Fruit fly (Drosophila melanogaster): ENCODE results near the gene CG4836.

Gene CG4836

dm6 chr3R:19995408-19995807 lies 18.3 kb upstream of the CG4836 start:
- TF ChIP-seq N (GFP tag; optimal IDR thresholded peaks at IDR 0.05) (no peak), Hnf4 (GFP tag; optimal IDR thresholded peaks at IDR 0.05) (no peak), Hr78 (GFP tag; optimal IDR thresholded peaks at IDR 0.05) (no peak), Dfd (GFP tag; optimal IDR thresholded peaks at IDR 0.05) (no peak)

DNA sequence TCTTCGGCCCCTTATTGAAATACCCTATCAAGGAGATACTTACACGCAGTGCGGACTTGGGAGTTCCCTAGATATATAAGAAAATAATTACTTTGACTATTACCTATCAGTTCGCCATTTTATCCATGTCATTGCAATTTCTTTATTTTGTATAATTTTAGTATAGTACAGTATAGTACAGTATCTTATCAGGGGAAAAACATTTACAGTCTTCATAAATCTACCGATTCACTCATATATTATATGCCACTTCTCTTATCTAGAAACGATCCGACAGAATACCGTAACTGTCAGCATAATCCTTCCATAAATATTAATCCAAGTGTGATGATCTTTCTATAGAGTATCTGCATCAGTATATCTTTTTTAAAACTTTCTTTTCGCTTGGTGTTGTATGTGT lies 17.2 kb upstream of the CG4836 start:
- TF ChIP-seq Abd-B (GFP tag; optimal IDR thresholded peaks at IDR 0.05) (no peak), Dfd (GFP tag; optimal IDR thresholded peaks at IDR 0.05) (no peak), brk (GFP tag; optimal IDR thresholded peaks at IDR 0.05) (no peak), Rel (GFP tag; optimal IDR thresholded peaks at IDR 0.05) (no peak), Rel (tag; optimal IDR thresholded peaks at IDR 0.05) (no peak), CG9705 (GFP tag; optimal IDR thresholded peaks at IDR 0.05) (no peak), psq (GFP tag; optimal IDR thresholded peaks at IDR 0.05) (no peak), pan (optimal IDR thresholded peaks at IDR 0.05) (no peak), Myc (optimal IDR thresholded peaks at IDR 0.05) (no peak), br (GFP tag; optimal IDR thresholded peaks at IDR 0.05) (no peak), OdsH (GFP tag; optimal IDR thresholded peaks at IDR 0.05) (no peak), Hr78 (GFP tag; optimal IDR thresholded peaks at IDR 0.05) (no peak), ey (GFP tag; optimal IDR thresholded peaks at IDR 0.05) (no peak), fru (GFP tag; optimal IDR thresholded peaks at IDR 0.05) (no peak), rgr (GFP tag; optimal IDR thresholded peaks at IDR 0.05) (no peak), Dif (GFP tag; optimal IDR thresholded peaks at IDR 0.05; ENCODE audit: partially characterized antibody) (no peak), GATAd (GFP tag; optimal IDR thresholded peaks at IDR 0.05) (no peak), Mio (GFP tag; optimal IDR thresholded peaks at IDR 0.05) (no peak), usp (GFP tag; optimal IDR thresholded peaks at IDR 0.05) (no peak)

DNA sequence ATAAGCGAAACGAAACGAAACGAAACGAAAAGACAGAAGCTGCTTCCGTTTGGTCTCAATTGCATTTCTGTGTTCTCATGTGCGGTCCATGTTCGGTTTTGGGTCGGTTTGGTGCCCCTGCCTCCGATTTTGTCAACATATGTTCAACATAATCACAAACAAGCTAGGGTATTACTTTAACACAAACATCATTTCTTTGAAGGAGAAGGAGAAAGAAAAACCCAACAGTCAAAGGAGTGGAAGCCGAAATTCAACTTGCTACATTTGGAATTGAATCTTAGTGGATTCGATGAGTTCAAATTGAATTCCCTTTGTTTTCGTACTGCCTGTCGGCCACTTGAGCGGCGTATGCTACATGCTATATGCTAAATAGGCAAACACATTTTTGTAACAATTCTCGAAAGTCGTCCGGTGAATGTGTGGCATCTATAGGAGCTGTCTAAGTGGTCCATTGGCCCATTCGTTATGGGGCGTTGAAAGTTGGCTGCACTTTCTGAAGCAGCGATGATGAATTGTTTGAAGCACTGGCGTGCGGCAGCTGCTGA lies 16.1 kb upstream of the CG4836 start:
- no peak for TF ChIP-seq Vsx2 (GFP tag; optimal IDR thresholded peaks at IDR 0.05; ENCODE audit: partially characterized antibody)
- TF ChIP-seq Myc (optimal IDR thresholded peaks at IDR 0.05), result no peak
- no peak for TF ChIP-seq HLH106 (tag; optimal IDR thresholded peaks at IDR 0.05)
- TF ChIP-seq psq (GFP tag; optimal IDR thresholded peaks at IDR 0.05), result no peak

- TF ChIP-seq br (GFP tag; optimal IDR thresholded peaks at IDR 0.05) (peak; percentile 59), foxo (GFP tag; optimal IDR thresholded peaks at IDR 0.05) (peak in 1 of 2 experiments; percentile 66), sage (GFP tag; optimal IDR thresholded peaks at IDR 0.05) (no peak), ey (GFP tag; optimal IDR thresholded peaks at IDR 0.05) (peak; percentile 73), woc (GFP tag; optimal IDR thresholded peaks at IDR 0.05) (peak; percentile 42), Sp1 (GFP tag; optimal IDR thresholded peaks at IDR 0.05) (peak; percentile 44), Jra (GFP tag; optimal IDR thresholded peaks at IDR 0.05) (no peak), dmrt93B (GFP tag; optimal IDR thresholded peaks at IDR 0.05) (peak; percentile 20), usp (GFP tag; optimal IDR thresholded peaks at IDR 0.05) (no peak), dl (GFP tag; optimal IDR thresholded peaks at IDR 0.05; ENCODE audit: insufficient read depth in 1 of 2, partially characterized antibody in 2 of 2) (no peak), dsf (GFP tag; optimal IDR thresholded peaks at IDR 0.05; ENCODE audit: borderline replicate concordance) (no peak), psq (GFP tag; optimal IDR thresholded peaks at IDR 0.05) (peak; percentile 45), Dfd (GFP tag; optimal IDR thresholded peaks at IDR 0.05) (no peak), brk (GFP tag; optimal IDR thresholded peaks at IDR 0.05) (peak; percentile 6), Hr78 (GFP tag; optimal IDR thresholded peaks at IDR 0.05) (no peak), Myc (optimal IDR thresholded peaks at IDR 0.05) (no peak), sv (GFP tag; optimal IDR thresholded peaks at IDR 0.05) (peak; percentile 18), Hnf4 (GFP tag; optimal IDR thresholded peaks at IDR 0.05) (peak; percentile 62), HLH106 (tag; optimal IDR thresholded peaks at IDR 0.05) (peak; percentile 55), tai (GFP tag; optimal IDR thresholded peaks at IDR 0.05) (peak; percentile 6), OdsH (GFP tag; optimal IDR thresholded peaks at IDR 0.05) (peak; percentile 46), rgr (GFP tag; optimal IDR thresholded peaks at IDR 0.05) (peak; percentile 68), fru (GFP tag; optimal IDR thresholded peaks at IDR 0.05) (peak; percentile 58), h (GFP tag; optimal IDR thresholded peaks at IDR 0.05) (peak; percentile 72)
These were observed 15.3 kb upstream of the CG4836 start for dm6 chr3R:19998418-19998817.

Measured in whole organism, wandering third instar larva.